Worm (Caenorhabditis elegans): ENCODE results near the gene F41C3.8.

- no peak for TF ChIP-seq nhr-237 (tag; optimal IDR thresholded peaks at IDR 0.05)
- TF ChIP-seq dpl-1 (GFP tag; optimal IDR thresholded peaks at IDR 0.05) = no peak
- no peak for TF ChIP-seq lsy-2 (tag; optimal IDR thresholded peaks at IDR 0.05)
- TF ChIP-seq alr-1 (tag; optimal IDR thresholded peaks at IDR 0.05; ENCODE audit: borderline replicate concordance) = no peak
- no peak for TF ChIP-seq snpc-4 (tag; optimal IDR thresholded peaks at IDR 0.05)
- no peak for TF ChIP-seq lin-13 (GFP tag; optimal IDR thresholded peaks at IDR 0.05)
- no peak for TF ChIP-seq snu-23 (GFP tag; optimal IDR thresholded peaks at IDR 0.05)
- no peak for TF ChIP-seq blmp-1 (tag; optimal IDR thresholded peaks at IDR 0.05)
- no peak for TF ChIP-seq ceh-82 (tag; optimal IDR thresholded peaks at IDR 0.05)
- TF ChIP-seq ztf-11 (tag; optimal IDR thresholded peaks at IDR 0.05) = no peak
- TF ChIP-seq tbx-2 (tag; optimal IDR thresholded peaks at IDR 0.05) = no peak
- no peak for TF ChIP-seq sox-4 (tag; optimal IDR thresholded peaks at IDR 0.05)
- no peak for TF ChIP-seq pqm-1 (tag; optimal IDR thresholded peaks at IDR 0.05)
Observed at ce11 chrII:4710813-4711212, 5.0 kb upstream of the F41C3.8 start.
